Fruit fly (Drosophila melanogaster) whole organism, embryonic: ENCODE results near the gene CG11158.
A peak's percentile ranks its signal among the peaks of the same experiment; 100 is the strongest.

ENCODE experiments used
- CG12071 ChIP-seq: fragments of 200-800 bp; sonication (Bioruptor generic); optimal IDR thresholded peaks from 3 replicates; lab custom pipeline; 2018; ENCODE audit warnings: missing biosample characterization, mild to moderate bottlenecking, missing genetic modification characterization
- CG12236 ChIP-seq: fragments of 200-800 bp; sonication (Bioruptor generic); optimal IDR thresholded peaks from 2 replicates; lab custom pipeline; 2016; ENCODE audit warnings: missing biosample characterization, missing genetic modification characterization
- CG13624 ChIP-seq: fragments of 200-800 bp; sonication (Bioruptor generic); optimal IDR thresholded peaks from 2 replicates; lab custom pipeline; 2016; ENCODE audit warnings: missing biosample characterization, missing genetic modification characterization
- CG34376 ChIP-seq: fragments of 200-800 bp; sonication (Bioruptor generic); optimal IDR thresholded peaks from 2 replicates; lab custom pipeline; 2018; ENCODE audit warnings: missing biosample characterization, mild to moderate bottlenecking, missing genetic modification characterization
- CG8944 ChIP-seq: fragments of 200-800 bp; sonication (Bioruptor generic); optimal IDR thresholded peaks from 3 replicates; lab custom pipeline; 2016; ENCODE audit warnings: missing biosample characterization, missing genetic modification characterization
- Dad ChIP-seq: fragments of 200-800 bp; sonication (Bioruptor generic); optimal IDR thresholded peaks from 3 replicates; lab custom pipeline; 2016; ENCODE audit warnings: missing biosample characterization, missing genetic modification characterization
- HLH54F ChIP-seq: fragments of 200-800 bp; sonication (Bioruptor generic); optimal IDR thresholded peaks from 3 replicates; lab custom pipeline; 2016; ENCODE audit warnings: missing biosample characterization, missing genetic modification characterization
- HmgZ ChIP-seq: fragments of 200-800 bp; sonication (Bioruptor generic); optimal IDR thresholded peaks from 2 replicates; lab custom pipeline; 2018; ENCODE audit warnings: missing biosample characterization, mild to moderate bottlenecking, missing genetic modification characterization
- Lhr ChIP-seq: fragments of 200-800 bp; sonication (Bioruptor generic); optimal IDR thresholded peaks from 3 replicates; lab custom pipeline; 2017; ENCODE audit warnings: mild to moderate bottlenecking, missing biosample characterization, missing genetic modification reagents, missing genetic modification characterization
- Sox102F ChIP-seq: fragments of 200-800 bp; sonication (Bioruptor generic); optimal IDR thresholded peaks from 2 replicates; lab custom pipeline; 2018; ENCODE audit warnings: missing biosample characterization, mild to moderate bottlenecking, missing genetic modification characterization, moderate library complexity
- bbx ChIP-seq: fragments of 200-800 bp; sonication (Bioruptor generic); IDR thresholded peaks from 2 replicates; pipeline ENCODE4 v1.3.6; 2022; ENCODE audit warnings: missing biosample characterization, missing genetic modification characterization; ENCODE audit not compliant: partially characterized antibody
- chinmo ChIP-seq: fragments of 200-800 bp; sonication (Bioruptor generic); IDR thresholded peaks from 4 replicates; pipeline ENCODE4 v1.3.6; 2022; ENCODE audit warnings: missing biosample characterization, missing genetic modification characterization; ENCODE audit not compliant: partially characterized antibody
- dysf ChIP-seq: fragments of 200-800 bp; sonication (Bioruptor generic); IDR thresholded peaks from 3 replicates; pipeline ENCODE4 v1.3.6; 2022; ENCODE audit warnings: missing biosample characterization, missing genetic modification characterization
- esg ChIP-seq: fragments of 200-800 bp; sonication (Bioruptor generic); conservative IDR thresholded peaks from 2 replicates; pipeline ENCODE4 v1.3.6; 2022; ENCODE audit warnings: missing biosample characterization, missing genetic modification characterization

DNA sequence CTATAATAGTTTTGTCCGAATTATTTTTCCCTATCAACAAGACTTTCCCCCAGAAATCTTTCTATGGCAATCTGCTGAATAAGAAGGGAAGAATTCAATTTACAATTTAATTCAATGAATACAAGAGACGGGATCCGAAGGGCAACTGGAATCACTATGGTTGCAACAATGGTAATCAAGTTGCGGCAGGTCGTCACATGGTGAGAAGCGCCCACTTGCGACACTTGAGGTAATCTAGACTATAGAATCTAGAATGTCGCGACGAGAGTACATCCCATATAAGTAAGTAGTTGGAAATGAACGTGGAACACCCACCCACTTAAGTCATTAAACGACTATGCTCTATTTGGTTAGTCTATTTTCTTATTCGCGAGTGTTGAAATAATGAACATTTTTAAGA is 846 bp upstream of the CG11158 start:
- TF ChIP-seq Lhr (GFP tag; lab: Kevin White, UChicago) (no peak), CG13624 (no peak), Sox102F (GFP tag; lab: Kevin White, UChicago) (no peak), CG34376 (GFP tag; lab: Kevin White, UChicago) (peak; percentile 19), dysf (GFP tag; lab: Robert Waterston, UW) (no peak), HLH54F (no peak), Dad (GFP tag; lab: Kevin White, UChicago) (no peak), CG12236 (GFP tag; lab: Kevin White, UChicago) (no peak), esg (GFP tag; lab: Robert Waterston, UW) (no peak), CG12071 (GFP tag; lab: Kevin White, UChicago) (no peak), chinmo (GFP tag; lab: Robert Waterston, UW) (no peak), bbx (GFP tag; lab: Robert Waterston, UW) (no peak), HmgZ (tag; lab: Kevin White, UChicago) (no peak), CG8944 (GFP tag; lab: Kevin White, UChicago) (no peak)
